Fruit fly (Drosophila melanogaster) whole organism, embryonic: Measurements from ENCODE around the gene CG40045.
A peak's percentile ranks its signal among the peaks of the same experiment; 100 is the strongest.

Experiments used
- Adf1 ChIP-seq: fragments of 200-800 bp; sonication (Bioruptor generic); IDR thresholded peaks from 2 replicates; pipeline ENCODE4 v1.3.6; 2022; ENCODE audit warnings: missing biosample characterization, missing genetic modification characterization
- CG11695 ChIP-seq: fragments of 200-800 bp; sonication (Bioruptor generic); IDR thresholded peaks from 3 replicates; pipeline ENCODE4 v1.3.6; 2022; ENCODE audit warnings: missing biosample characterization, missing genetic modification characterization
- CG13287 ChIP-seq: fragments of 200-800 bp; sonication (Bioruptor generic); IDR thresholded peaks from 2 replicates; pipeline ENCODE4 v1.3.6; 2022; ENCODE audit warnings: missing biosample characterization, missing genetic modification characterization; ENCODE audit not compliant: partially characterized antibody
- CG14014 ChIP-seq: fragments of 200-800 bp; sonication (Bioruptor generic); IDR thresholded peaks from 2 replicates; pipeline ENCODE4 v1.3.6; 2022; ENCODE audit warnings: missing biosample characterization, missing genetic modification characterization
- CG15514 ChIP-seq: fragments of 200-800 bp; sonication (Bioruptor generic); optimal IDR thresholded peaks from 3 replicates; lab custom pipeline; 2017; ENCODE audit warnings: missing biosample characterization, missing genetic modification characterization, mild to moderate bottlenecking, moderate library complexity, missing genetic modification reagents
- CG1602 ChIP-seq: fragments of 200-800 bp; sonication (Bioruptor generic); optimal IDR thresholded peaks from 3 replicates; lab custom pipeline; 2016; ENCODE audit warnings: missing biosample characterization, missing genetic modification characterization
- CG17359 ChIP-seq: fragments of 200-800 bp; sonication (Bioruptor generic); optimal IDR thresholded peaks from 3 replicates; lab custom pipeline; 2018; ENCODE audit warnings: missing biosample characterization, mild to moderate bottlenecking, missing genetic modification characterization, moderate library complexity
- CG17829 ChIP-seq: fragments of 200-800 bp; optimal IDR thresholded peaks from 2 replicates; lab custom pipeline; 2019; ENCODE audit warnings: missing biosample characterization, mild to moderate bottlenecking, missing genetic modification characterization, moderate library complexity
- CG17912 ChIP-seq: fragments of 200-800 bp; sonication (Bioruptor generic); optimal IDR thresholded peaks from 2 replicates; lab custom pipeline; 2018; ENCODE audit warnings: missing biosample characterization, mild to moderate bottlenecking, missing genetic modification characterization
- CG18262 ChIP-seq: fragments of 200-800 bp; optimal IDR thresholded peaks from 3 replicates; lab custom pipeline; 2019; ENCODE audit warnings: missing biosample characterization, mild to moderate bottlenecking, missing genetic modification characterization, moderate library complexity
- CG31224 ChIP-seq: fragments of 200-800 bp; sonication (Bioruptor generic); IDR thresholded peaks from 2 replicates; pipeline ENCODE4 v1.3.6; 2022; ENCODE audit warnings: missing biosample characterization, missing genetic modification characterization
- CG31441 ChIP-seq: fragments of 200-800 bp; sonication (Bioruptor generic); IDR thresholded peaks from 2 replicates; pipeline ENCODE4 v1.3.6; 2022; ENCODE audit warnings: missing biosample characterization, missing genetic modification characterization
- CG34422 ChIP-seq: fragments of 200-800 bp; sonication (Bioruptor generic); IDR thresholded peaks from 3 replicates; pipeline ENCODE4 v1.3.6; 2022; ENCODE audit warnings: missing biosample characterization, missing genetic modification characterization
- CG3726 ChIP-seq: fragments of 200-800 bp; sonication (Bioruptor generic); IDR thresholded peaks from 3 replicates; pipeline ENCODE4, ENCODE4 v1.3.6; 2022; ENCODE audit warnings: missing biosample characterization, missing genetic modification characterization
- CG4328 ChIP-seq: fragments of 200-800 bp; sonication (Bioruptor generic); optimal IDR thresholded peaks from 3 replicates; lab custom pipeline; 2017; ENCODE audit warnings: missing biosample characterization, missing genetic modification reagents, missing genetic modification characterization
- CG4404 ChIP-seq: fragments of 200-800 bp; sonication (Bioruptor generic); IDR thresholded peaks from 2 replicates; pipeline ENCODE4 v1.3.6; 2022; ENCODE audit warnings: missing biosample characterization, missing genetic modification characterization
- CG6175 ChIP-seq: fragments of 200-800 bp; sonication (Bioruptor generic); IDR thresholded peaks from 3 replicates; pipeline ENCODE4 v1.3.6; 2022; ENCODE audit warnings: missing biosample characterization, missing genetic modification characterization
- CG7963 ChIP-seq: fragments of 200-800 bp; sonication (Bioruptor generic); IDR thresholded peaks from 3 replicates; pipeline ENCODE4 v1.3.6; 2022; ENCODE audit warnings: missing biosample characterization, missing genetic modification characterization; ENCODE audit not compliant: partially characterized antibody
- CG8765 ChIP-seq: fragments of 200-800 bp; sonication (Bioruptor generic); IDR thresholded peaks from 2 replicates; pipeline ENCODE4 v1.3.6; 2022; ENCODE audit warnings: missing biosample characterization, missing genetic modification characterization
- CTCF ChIP-seq: fragments of 200-800 bp; sonication (Bioruptor generic); optimal IDR thresholded peaks from 2 replicates; lab custom pipeline; 2017; ENCODE audit warnings: missing biosample characterization, mild to moderate bottlenecking, missing genetic modification characterization, moderate library complexity
- Camta ChIP-seq: fragments of 200-800 bp; sonication (Bioruptor generic); optimal IDR thresholded peaks from 2 replicates; lab custom pipeline; 2016; ENCODE audit warnings: missing biosample characterization, missing genetic modification characterization
- CoRest ChIP-seq: fragments of 200-800 bp; sonication (Bioruptor generic); optimal IDR thresholded peaks from 3 replicates; lab custom pipeline; 2018; ENCODE audit warnings: missing biosample characterization, mild to moderate bottlenecking, missing genetic modification characterization, moderate library complexity
- Ets65A ChIP-seq: fragments of 200-800 bp; sonication (Bioruptor generic); peaks from one replicate; lab custom pipeline; 2016; ENCODE audit warnings: missing biosample characterization, missing genetic modification characterization
- HmgZ ChIP-seq: fragments of 200-800 bp; sonication (Bioruptor generic); optimal IDR thresholded peaks from 2 replicates; lab custom pipeline; 2018; ENCODE audit warnings: missing biosample characterization, mild to moderate bottlenecking, missing genetic modification characterization
- Hr39 ChIP-seq: fragments of >200 bp; optimal IDR thresholded peaks from 2 replicates; lab custom pipeline; 2017
- Jarid2 ChIP-seq: fragments of 200-800 bp; sonication (Bioruptor generic); optimal IDR thresholded peaks from 3 replicates; lab custom pipeline; 2017; ENCODE audit warnings: mild to moderate bottlenecking, missing biosample characterization, missing genetic modification reagents, missing genetic modification characterization
- Mrtf ChIP-seq: fragments of 200-800 bp; sonication (Bioruptor generic); IDR thresholded peaks from 3 replicates; pipeline ENCODE4 v1.3.6; 2022; ENCODE audit warnings: missing biosample characterization, missing genetic modification characterization
- Oli ChIP-seq: fragments of 200-800 bp; sonication (Bioruptor generic); optimal IDR thresholded peaks from 2 replicates; lab custom pipeline; 2018; ENCODE audit warnings: missing biosample characterization, mild to moderate bottlenecking, missing genetic modification characterization, moderate library complexity
- bbx ChIP-seq: fragments of 200-800 bp; sonication (Bioruptor generic); IDR thresholded peaks from 2 replicates; pipeline ENCODE4 v1.3.6; 2022; ENCODE audit warnings: missing biosample characterization, missing genetic modification characterization; ENCODE audit not compliant: partially characterized antibody
- bowl ChIP-seq: fragments of 200-800 bp; sonication (Bioruptor generic); IDR thresholded peaks from 2 replicates; pipeline ENCODE4 v1.3.6; 2022; ENCODE audit warnings: missing biosample characterization, missing genetic modification characterization
- chm ChIP-seq: fragments of 200-800 bp; sonication (Bioruptor generic); IDR thresholded peaks from 2 replicates; pipeline ENCODE4 v1.3.6; 2022; ENCODE audit warnings: missing biosample characterization, missing genetic modification characterization
- crc ChIP-seq: fragments of 200-800 bp; sonication (Bioruptor generic); optimal IDR thresholded peaks from 2 replicates; lab custom pipeline; 2016; ENCODE audit warnings: missing biosample characterization, missing genetic modification characterization
- en ChIP-seq: fragments of 200-800 bp; sonication (Bioruptor generic); optimal IDR thresholded peaks from 2 replicates; lab custom pipeline; 2016; ENCODE audit warnings: missing biosample characterization, missing genetic modification characterization
- esg ChIP-seq: fragments of 200-800 bp; sonication (Bioruptor generic); conservative IDR thresholded peaks from 2 replicates; pipeline ENCODE4 v1.3.6; 2022; ENCODE audit warnings: missing biosample characterization, missing genetic modification characterization
- grau ChIP-seq: fragments of 200-800 bp; optimal IDR thresholded peaks from 3 replicates; lab custom pipeline; 2019; ENCODE audit warnings: missing biosample characterization, mild to moderate bottlenecking, missing genetic modification characterization, moderate library complexity
- gt ChIP-seq: fragments of 200-800 bp; sonication (Bioruptor generic); IDR thresholded peaks from 2 replicates; pipeline ENCODE4 v1.3.6; 2022; ENCODE audit warnings: missing biosample characterization, missing genetic modification characterization
- h ChIP-seq: fragments of >200 bp; optimal IDR thresholded peaks from 2 replicates; lab custom pipeline; 2017
- lola ChIP-seq, 3 experiments: fragments of >200 bp in 2 of 3; fragments of 200-800 bp in 1 of 3; sonication (Bioruptor generic) in 1 of 3; optimal IDR thresholded peaks; 2 replicates each; lab custom pipeline; 2017 to 2019; ENCODE audit warnings: missing biosample characterization in 3 of 3, missing genetic modification characterization in 3 of 3, mild to moderate bottlenecking in 1 of 3, moderate library complexity in 1 of 3
- lov ChIP-seq, 2 experiments: fragments of 200-800 bp in 1 of 2; fragments of >200 bp in 1 of 2; sonication (Bioruptor generic) in 1 of 2; IDR thresholded peaks in 1 of 2; optimal IDR thresholded peaks in 1 of 2; 2 replicates in 1 of 2; 3 replicates in 1 of 2; pipeline versions ENCODE4 v1.3.6 to Lab custom; 2017 to 2022; ENCODE audit warnings: missing biosample characterization in 1 of 2, missing genetic modification characterization in 1 of 2
- mirr ChIP-seq: fragments of 200-800 bp; sonication (Bioruptor generic); optimal IDR thresholded peaks from 3 replicates; lab custom pipeline; 2018; ENCODE audit warnings: missing biosample characterization, mild to moderate bottlenecking, missing genetic modification characterization
- nerfin-2 ChIP-seq: fragments of 200-800 bp; sonication (Bioruptor generic); IDR thresholded peaks from 2 replicates; pipeline ENCODE4 v1.3.6; 2022; ENCODE audit warnings: missing biosample characterization, missing genetic modification characterization; ENCODE audit not compliant: partially characterized antibody
- onecut ChIP-seq: fragments of 200-800 bp; sonication (Bioruptor generic); IDR thresholded peaks from 2 replicates; pipeline ENCODE4 v1.3.6; 2022; ENCODE audit warnings: missing biosample characterization, missing genetic modification characterization
- phol ChIP-seq: fragments of 200-800 bp; sonication (Bioruptor generic); optimal IDR thresholded peaks from 3 replicates; lab custom pipeline; 2018; ENCODE audit warnings: missing biosample characterization, mild to moderate bottlenecking, missing genetic modification characterization, moderate library complexity
- prd ChIP-seq, 3 experiments: fragments of >200 bp in 2 of 3; fragments of 200-800 bp in 1 of 3; sonication (Bioruptor generic) in 1 of 3; optimal IDR thresholded peaks in 2 of 3; IDR thresholded peaks in 1 of 3; 2 replicates in 2 of 3; 3 replicates in 1 of 3; pipeline versions ENCODE4 v1.3.6 to Lab custom; 2017 to 2022; ENCODE audit warnings: missing biosample characterization in 1 of 3, missing genetic modification characterization in 1 of 3
- pros ChIP-seq: fragments of 200-800 bp; sonication (Bioruptor generic); optimal IDR thresholded peaks from 3 replicates; lab custom pipeline; 2019; ENCODE audit warnings: missing biosample characterization, mild to moderate bottlenecking, missing genetic modification characterization, moderate library complexity
- sens ChIP-seq: fragments of 200-800 bp; sonication (Bioruptor generic); peaks from one replicate; lab custom pipeline; 2016; ENCODE audit warnings: missing biosample characterization, missing genetic modification characterization
- seq ChIP-seq: fragments of 200-800 bp; sonication (Bioruptor generic); IDR thresholded peaks from 2 replicates; pipeline ENCODE4 v1.3.6; 2022; ENCODE audit warnings: missing biosample characterization, missing genetic modification characterization
- slbo ChIP-seq: fragments of 200-800 bp; sonication (Bioruptor generic); IDR thresholded peaks from 2 replicates; pipeline ENCODE4 v1.3.6; 2022; ENCODE audit warnings: missing biosample characterization, missing genetic modification characterization
- trem ChIP-seq: fragments of 200-800 bp; optimal IDR thresholded peaks from 3 replicates; lab custom pipeline; 2019; ENCODE audit warnings: missing biosample characterization, mild to moderate bottlenecking, missing genetic modification characterization, moderate library complexity
- zen ChIP-seq: fragments of 200-800 bp; sonication (Bioruptor generic); optimal IDR thresholded peaks from 3 replicates; lab custom pipeline; 2018; ENCODE audit warnings: missing biosample characterization, mild to moderate bottlenecking, missing genetic modification characterization, moderate library complexity
- zfh2 ChIP-seq: fragments of 200-800 bp; sonication (Bioruptor generic); optimal IDR thresholded peaks from 2 replicates; lab custom pipeline; 2016; ENCODE audit warnings: missing biosample characterization, missing genetic modification characterization

The CG40045 gene

dm6 chr3L:24028211-24028900 is at the start of gene CG40045 (continued):
- TF ChIP-seq CG34422 (GFP tag; lab: Robert Waterston, UW) (no peak), Jarid2 (GFP tag; lab: Kevin White, UChicago) (no peak), en (GFP tag; lab: Kevin White, UChicago) (no peak), CG7963 (GFP tag; lab: Robert Waterston, UW) (no peak), CG18262 (tag; lab: Kevin White, UChicago) (no peak), zfh2 (GFP tag; lab: Kevin White, UChicago) (no peak), grau (tag; lab: Kevin White, UChicago) (no peak), lola (GFP tag; optimal IDR thresholded peaks at IDR 0.05; lab: Kevin White, UChicago) (peak in 1 of 3 experiments; percentile 63), esg (GFP tag; lab: Robert Waterston, UW) (no peak), Ets65A (GFP tag; lab: Kevin White, UChicago) (peak; percentile 35), trem (no peak), CG17912 (GFP tag; lab: Kevin White, UChicago) (no peak), CTCF (GFP tag; lab: Kevin White, UChicago) (no peak), sens (GFP tag; lab: Kevin White, UChicago) (peak; percentile 34), prd (optimal IDR thresholded peaks at IDR 0.05; lab: Kevin White, UChicago) (no peak), prd (GFP tag; IDR thresholded peaks at IDR 0.05; lab: Robert Waterston, UW) (no peak), CG17829 (tag; lab: Kevin White, UChicago) (peak; percentile 17), seq (GFP tag; lab: Robert Waterston, UW) (no peak), lov (optimal IDR thresholded peaks at IDR 0.05; lab: Kevin White, UChicago) (no peak), lov (GFP tag; IDR thresholded peaks at IDR 0.05; lab: Robert Waterston, UW) (no peak), Hr39 (lab: Kevin White, UChicago) (no peak), HmgZ (tag; lab: Kevin White, UChicago) (peak; percentile 33), h (no peak), CG8765 (GFP tag; lab: Robert Waterston, UW) (no peak), CG14014 (GFP tag; lab: Robert Waterston, UW) (no peak), crc (no peak), CG11695 (GFP tag; lab: Robert Waterston, UW) (no peak), CG13287 (GFP tag; lab: Robert Waterston, UW) (no peak), mirr (GFP tag; lab: Kevin White, UChicago) (no peak), Mrtf (GFP tag; lab: Robert Waterston, UW) (no peak), gt (GFP tag; lab: Robert Waterston, UW) (no peak), slbo (GFP tag; lab: Robert Waterston, UW) (no peak), Adf1 (GFP tag; lab: Robert Waterston, UW) (no peak), CG15514 (GFP tag; lab: Kevin White, UChicago) (peak; percentile 98), CG6175 (GFP tag; lab: Robert Waterston, UW) (no peak), CG4404 (GFP tag; lab: Robert Waterston, UW) (no peak), CoRest (tag; lab: Kevin White, UChicago) (peak; percentile 34), CG31224 (GFP tag; lab: Robert Waterston, UW) (no peak), phol (tag; lab: Kevin White, UChicago) (peak; percentile 68), onecut (GFP tag; lab: Robert Waterston, UW) (no peak), Oli (no peak), chm (GFP tag; lab: Robert Waterston, UW) (no peak), Camta (no peak), CG4328 (GFP tag; lab: Kevin White, UChicago) (no peak), zen (tag; lab: Kevin White, UChicago) (peak; percentile 48), CG17359 (no peak), nerfin-2 (GFP tag; lab: Robert Waterston, UW) (no peak), CG3726 (no peak), bowl (GFP tag; lab: Robert Waterston, UW) (no peak), bbx (GFP tag; lab: Robert Waterston, UW) (no peak), CG31441 (GFP tag; lab: Robert Waterston, UW) (no peak), CG1602 (no peak), pros (GFP tag; lab: Kevin White, UChicago) (no peak)
